Fruit fly (Drosophila melanogaster) whole organism, embryonic: ENCODE results near the gene CG4004.
A peak's percentile ranks its signal among the peaks of the same experiment; 100 is the strongest.

Experiments
- Atf3 ChIP-seq: fragments of 200-800 bp; sonication (Bioruptor generic); optimal IDR thresholded peaks from 3 replicates; lab custom pipeline; 2016; ENCODE audit warnings: missing biosample characterization, missing genetic modification characterization
- Atf6 ChIP-seq: fragments of 200-800 bp; sonication (Bioruptor generic); IDR thresholded peaks from 2 replicates; pipeline ENCODE4 v1.3.6; 2022; ENCODE audit warnings: missing biosample characterization, missing genetic modification characterization
- BEAF-32 ChIP-seq: fragments of 200-800 bp; sonication (Bioruptor generic); optimal IDR thresholded peaks from 3 replicates; lab custom pipeline; 2017; ENCODE audit warnings: missing biosample characterization, missing genetic modification characterization, mild to moderate bottlenecking, moderate library complexity, missing genetic modification reagents
- CG10654 ChIP-seq: fragments of 200-800 bp; sonication (Bioruptor generic); optimal IDR thresholded peaks from 2 replicates; lab custom pipeline; 2016; ENCODE audit warnings: missing biosample characterization, missing genetic modification characterization
- CG11085 ChIP-seq: fragments of 200-800 bp; sonication (Bioruptor generic); IDR thresholded peaks from 2 replicates; pipeline ENCODE4 v1.3.6; 2022; ENCODE audit warnings: missing biosample characterization, missing genetic modification characterization
- CG11695 ChIP-seq: fragments of 200-800 bp; sonication (Bioruptor generic); IDR thresholded peaks from 3 replicates; pipeline ENCODE4 v1.3.6; 2022; ENCODE audit warnings: missing biosample characterization, missing genetic modification characterization
- CG12104 ChIP-seq: fragments of 200-800 bp; sonication (Bioruptor generic); optimal IDR thresholded peaks from 3 replicates; lab custom pipeline; 2016; ENCODE audit warnings: missing biosample characterization, missing genetic modification characterization
- CG15601 ChIP-seq: fragments of 200-800 bp; sonication (Bioruptor generic); optimal IDR thresholded peaks from 3 replicates; lab custom pipeline; 2019; ENCODE audit warnings: missing biosample characterization, mild to moderate bottlenecking, missing genetic modification characterization, moderate library complexity
- CG16779 ChIP-seq: fragments of 200-800 bp; sonication (Bioruptor generic); IDR thresholded peaks from 2 replicates; pipeline ENCODE4 v1.3.6; 2022; ENCODE audit warnings: missing biosample characterization, missing genetic modification characterization
- CG16815 ChIP-seq: fragments of 200-800 bp; sonication (Bioruptor generic); optimal IDR thresholded peaks from 3 replicates; lab custom pipeline; 2017; ENCODE audit warnings: missing biosample characterization, mild to moderate bottlenecking, missing genetic modification characterization
- CG17328 ChIP-seq: fragments of 200-800 bp; sonication (Bioruptor generic); IDR thresholded peaks from 2 replicates; pipeline ENCODE4 v1.3.6; 2022; ENCODE audit warnings: missing biosample characterization, missing genetic modification characterization
- CG2120 ChIP-seq: fragments of 200-800 bp; sonication (Bioruptor generic); optimal IDR thresholded peaks from 3 replicates; lab custom pipeline; 2016; ENCODE audit warnings: missing biosample characterization, missing genetic modification characterization
- CG30020 ChIP-seq: fragments of 200-800 bp; optimal IDR thresholded peaks from 2 replicates; lab custom pipeline; 2019; ENCODE audit warnings: missing biosample characterization, mild to moderate bottlenecking, missing genetic modification characterization, moderate library complexity
- CG31388 ChIP-seq: fragments of 200-800 bp; sonication (Bioruptor generic); optimal IDR thresholded peaks from 2 replicates; lab custom pipeline; 2016; ENCODE audit warnings: missing biosample characterization, missing genetic modification characterization
- CG33213 ChIP-seq: fragments of 200-800 bp; sonication (Bioruptor generic); optimal IDR thresholded peaks from 3 replicates; lab custom pipeline; 2016; ENCODE audit warnings: missing biosample characterization, missing genetic modification characterization
- CG42726 ChIP-seq: fragments of 200-800 bp; sonication (Bioruptor generic); IDR thresholded peaks from 2 replicates; pipeline ENCODE4 v1.3.6; 2022; ENCODE audit warnings: missing biosample characterization, missing genetic modification characterization; ENCODE audit not compliant: partially characterized antibody
- CG5180 ChIP-seq: fragments of 200-800 bp; sonication (Bioruptor generic); optimal IDR thresholded peaks from 3 replicates; lab custom pipeline; 2017; ENCODE audit warnings: missing biosample characterization, missing genetic modification characterization, mild to moderate bottlenecking, moderate library complexity, missing genetic modification reagents
- CG8089 ChIP-seq: fragments of 200-800 bp; sonication (Bioruptor generic); optimal IDR thresholded peaks from 3 replicates; lab custom pipeline; 2016; ENCODE audit warnings: missing biosample characterization, missing genetic modification characterization
- CG8944 ChIP-seq: fragments of 200-800 bp; sonication (Bioruptor generic); optimal IDR thresholded peaks from 3 replicates; lab custom pipeline; 2016; ENCODE audit warnings: missing biosample characterization, missing genetic modification characterization
- CG9797 ChIP-seq: fragments of 200-800 bp; sonication (Bioruptor generic); optimal IDR thresholded peaks from 3 replicates; lab custom pipeline; 2018; ENCODE audit warnings: missing biosample characterization, mild to moderate bottlenecking, missing genetic modification characterization
- D19A ChIP-seq: fragments of 200-800 bp; optimal IDR thresholded peaks from 3 replicates; lab custom pipeline; 2019; ENCODE audit warnings: missing biosample characterization, mild to moderate bottlenecking, missing genetic modification characterization, moderate library complexity
- D19B ChIP-seq: fragments of 200-800 bp; sonication (Bioruptor generic); optimal IDR thresholded peaks from 2 replicates; lab custom pipeline; 2017; ENCODE audit warnings: missing biosample characterization, mild to moderate bottlenecking, missing genetic modification characterization
- Dad ChIP-seq: fragments of 200-800 bp; sonication (Bioruptor generic); optimal IDR thresholded peaks from 3 replicates; lab custom pipeline; 2016; ENCODE audit warnings: missing biosample characterization, missing genetic modification characterization
- Deaf1 ChIP-seq: fragments of 200-800 bp; optimal IDR thresholded peaks from 3 replicates; lab custom pipeline; 2019; ENCODE audit warnings: missing biosample characterization, mild to moderate bottlenecking, missing genetic modification characterization, moderate library complexity
- Dip3 ChIP-seq: fragments of 200-800 bp; sonication (Bioruptor generic); optimal IDR thresholded peaks from 3 replicates; lab custom pipeline; 2016; ENCODE audit warnings: missing biosample characterization, missing genetic modification characterization
- E2f2 ChIP-seq: fragments of 200-800 bp; sonication (Bioruptor generic); IDR thresholded peaks from 2 replicates; pipeline ENCODE4 v1.3.6; 2022; ENCODE audit warnings: missing biosample characterization, missing genetic modification characterization
- Elba2 ChIP-seq: fragments of 200-800 bp; sonication (Bioruptor generic); optimal IDR thresholded peaks from 3 replicates; lab custom pipeline; 2016; ENCODE audit warnings: missing biosample characterization, missing genetic modification characterization
- HmgZ ChIP-seq: fragments of 200-800 bp; sonication (Bioruptor generic); optimal IDR thresholded peaks from 2 replicates; lab custom pipeline; 2018; ENCODE audit warnings: missing biosample characterization, mild to moderate bottlenecking, missing genetic modification characterization
- Lim3 ChIP-seq: fragments of 200-800 bp; sonication (Bioruptor generic); IDR thresholded peaks from 2 replicates; pipeline ENCODE4 v1.3.6; 2022; ENCODE audit warnings: missing biosample characterization, missing genetic modification characterization
- Myb ChIP-seq: fragments of 200-800 bp; sonication (Bioruptor generic); optimal IDR thresholded peaks from 2 replicates; lab custom pipeline; 2016; ENCODE audit warnings: missing biosample characterization, missing genetic modification characterization
- NfI ChIP-seq: fragments of 200-800 bp; sonication (Bioruptor generic); optimal IDR thresholded peaks from 3 replicates; lab custom pipeline; 2018; ENCODE audit warnings: missing biosample characterization, mild to moderate bottlenecking, missing genetic modification characterization, moderate library complexity
- Optix ChIP-seq: fragments of 200-800 bp; sonication (Bioruptor generic); IDR thresholded peaks from 3 replicates; pipeline ENCODE4 v1.3.6; 2022; ENCODE audit warnings: missing biosample characterization, missing genetic modification characterization
- Scr ChIP-seq: fragments of 200-800 bp; sonication (Bioruptor generic); IDR thresholded peaks from 2 replicates; pipeline ENCODE4 v1.3.6; 2022; ENCODE audit warnings: missing biosample characterization, missing genetic modification characterization; ENCODE audit not compliant: partially characterized antibody
- YL-1 ChIP-seq: fragments of 200-800 bp; sonication (Bioruptor generic); optimal IDR thresholded peaks from 3 replicates; lab custom pipeline; 2017; ENCODE audit warnings: missing biosample characterization, mild to moderate bottlenecking, missing genetic modification characterization
- ash1 ChIP-seq: fragments of 200-800 bp; sonication (Bioruptor generic); optimal IDR thresholded peaks from 2 replicates; lab custom pipeline; 2018; ENCODE audit warnings: missing biosample characterization, mild to moderate bottlenecking, missing genetic modification characterization
- ato ChIP-seq: fragments of 200-800 bp; sonication (Bioruptor generic); IDR thresholded peaks from 2 replicates; pipeline ENCODE4 v1.3.6; 2022; ENCODE audit warnings: missing biosample characterization, missing genetic modification characterization; ENCODE audit not compliant: partially characterized antibody
- crc ChIP-seq: fragments of 200-800 bp; sonication (Bioruptor generic); optimal IDR thresholded peaks from 2 replicates; lab custom pipeline; 2016; ENCODE audit warnings: missing biosample characterization, missing genetic modification characterization
- gem ChIP-seq: fragments of 200-800 bp; sonication (Bioruptor generic); optimal IDR thresholded peaks from 2 replicates; lab custom pipeline; 2019; ENCODE audit warnings: missing biosample characterization, mild to moderate bottlenecking, missing genetic modification characterization, moderate library complexity
- gt ChIP-seq: fragments of 200-800 bp; sonication (Bioruptor generic); IDR thresholded peaks from 2 replicates; pipeline ENCODE4 v1.3.6; 2022; ENCODE audit warnings: missing biosample characterization, missing genetic modification characterization
- insv ChIP-seq, 2 experiments: fragments of 200-800 bp; sonication (Bioruptor generic); optimal IDR thresholded peaks; 3 replicates each; lab custom pipeline; 2016 to 2018; ENCODE audit warnings: missing biosample characterization in 2 of 2, missing genetic modification characterization in 2 of 2
- knrl ChIP-seq: fragments of 200-800 bp; sonication (Bioruptor generic); IDR thresholded peaks from 3 replicates; pipeline ENCODE4 v1.3.6; 2022; ENCODE audit warnings: missing biosample characterization, missing genetic modification characterization; ENCODE audit not compliant: partially characterized antibody
- lov ChIP-seq, 2 experiments: fragments of 200-800 bp in 1 of 2; fragments of >200 bp in 1 of 2; sonication (Bioruptor generic) in 1 of 2; IDR thresholded peaks in 1 of 2; optimal IDR thresholded peaks in 1 of 2; 2 replicates in 1 of 2; 3 replicates in 1 of 2; pipeline versions ENCODE4 v1.3.6 to Lab custom; 2017 to 2022; ENCODE audit warnings: missing biosample characterization in 1 of 2, missing genetic modification characterization in 1 of 2
- nau ChIP-seq: fragments of 200-800 bp; sonication (Bioruptor generic); optimal IDR thresholded peaks from 3 replicates; lab custom pipeline; 2017; ENCODE audit warnings: missing biosample characterization, mild to moderate bottlenecking, missing genetic modification characterization, missing genetic modification reagents
- row ChIP-seq: fragments of 200-800 bp; sonication (Bioruptor generic); IDR thresholded peaks from 3 replicates; pipeline ENCODE4 v1.3.6; 2022; ENCODE audit warnings: missing biosample characterization, missing genetic modification characterization
- schlank ChIP-seq: fragments of 200-800 bp; sonication (Bioruptor generic); optimal IDR thresholded peaks from 2 replicates; lab custom pipeline; 2018; ENCODE audit warnings: missing biosample characterization, mild to moderate bottlenecking, missing genetic modification characterization
- stc ChIP-seq: fragments of 200-800 bp; sonication (Bioruptor generic); IDR thresholded peaks from 2 replicates; pipeline ENCODE4 v1.3.6; 2022; ENCODE audit warnings: missing biosample characterization, missing genetic modification characterization
- tin ChIP-seq: fragments of 200-800 bp; sonication (Bioruptor generic); optimal IDR thresholded peaks from 3 replicates; lab custom pipeline; 2016; ENCODE audit warnings: missing biosample characterization, missing genetic modification characterization
- tna ChIP-seq: fragments of 200-800 bp; sonication (Bioruptor generic); IDR thresholded peaks from 2 replicates; pipeline ENCODE4 v1.3.6; 2022; ENCODE audit warnings: missing biosample characterization, missing genetic modification characterization; ENCODE audit not compliant: partially characterized antibody
- unc-4 ChIP-seq: fragments of 200-800 bp; sonication (Bioruptor generic); IDR thresholded peaks from 2 replicates; pipeline ENCODE4 v1.3.6; 2022; ENCODE audit warnings: missing biosample characterization, missing genetic modification characterization; ENCODE audit not compliant: partially characterized antibody
- vfl ChIP-seq: fragments of 200-800 bp; sonication (Bioruptor generic); optimal IDR thresholded peaks from 2 replicates; lab custom pipeline; 2016; ENCODE audit warnings: missing biosample characterization, missing genetic modification characterization
- vnd ChIP-seq: fragments of 200-800 bp; sonication (Bioruptor generic); IDR thresholded peaks from 3 replicates; pipeline ENCODE4 v1.3.6; 2022; ENCODE audit warnings: missing biosample characterization, missing genetic modification characterization; ENCODE audit not compliant: partially characterized antibody

The CG4004 gene

DNA sequence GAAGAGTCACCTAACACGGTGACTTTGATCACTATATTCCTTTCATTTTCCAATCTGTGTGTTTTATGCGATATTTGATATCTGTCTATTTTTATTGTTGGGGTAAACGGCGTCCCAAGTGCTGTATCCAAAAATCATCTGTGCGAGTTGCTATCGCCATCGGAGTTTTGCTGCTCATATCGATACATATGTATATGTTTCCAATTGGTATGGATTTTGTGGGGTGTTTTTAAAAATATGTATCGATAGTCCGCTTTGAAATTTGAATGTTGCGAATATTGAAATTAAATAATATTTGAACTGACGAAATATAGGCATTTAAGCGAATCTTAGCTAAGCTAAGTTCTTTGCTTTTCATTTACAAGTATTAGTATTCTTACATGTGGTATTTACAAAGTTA, 19.5 kb downstream of the CG4004 start, which contains the start of gene pira (continued):
- TF ChIP-seq CG8944 (GFP tag; lab: Kevin White, UChicago) (no peak), ato (peak; percentile 72; the same call in 1 of the 2 replicates), tin (GFP tag; lab: Kevin White, UChicago) (no peak), insv (GFP tag; optimal IDR thresholded peaks at IDR 0.05; lab: Kevin White, UChicago) (peak in 1 of 2 experiments; percentile 44), CG30020 (tag; lab: Kevin White, UChicago) (no peak), Scr (GFP tag; lab: Robert Waterston, UW) (peak; percentile 78), CG42726 (GFP tag; lab: Robert Waterston, UW) (peak; percentile 9; the same call in 1 of the 2 replicates), Myb (GFP tag; lab: Kevin White, UChicago) (no peak), D19A (tag; lab: Kevin White, UChicago) (no peak), Elba2 (GFP tag; lab: Kevin White, UChicago) (peak; percentile 15), stc (no peak), CG5180 (GFP tag; lab: Kevin White, UChicago) (no peak), CG15601 (tag; lab: Kevin White, UChicago) (no peak), ash1 (no peak), vnd (GFP tag; lab: Robert Waterston, UW) (peak; percentile 60; the same call in 2 of the 3 replicates), Dad (no peak), knrl (GFP tag; lab: Robert Waterston, UW) (peak; percentile 78), CG12104 (no peak), E2f2 (GFP tag; lab: Robert Waterston, UW) (peak; percentile 74), nau (no peak), crc (GFP tag; lab: Kevin White, UChicago) (no peak), Atf3 (GFP tag; lab: Kevin White, UChicago) (no peak), row (peak; percentile 9; the same call in 1 of the 3 replicates), CG2120 (no peak), CG11695 (GFP tag; lab: Robert Waterston, UW) (no peak), HmgZ (tag; lab: Kevin White, UChicago) (no peak), Lim3 (GFP tag; lab: Robert Waterston, UW) (no peak), CG8089 (GFP tag; lab: Kevin White, UChicago) (no peak), lov (optimal IDR thresholded peaks at IDR 0.05; lab: Kevin White, UChicago) (no peak), lov (GFP tag; IDR thresholded peaks at IDR 0.05; lab: Robert Waterston, UW) (no peak), D19B (GFP tag; lab: Kevin White, UChicago) (no peak), YL-1 (GFP tag; lab: Kevin White, UChicago) (no peak), Atf6 (GFP tag; lab: Robert Waterston, UW) (no peak), CG11085 (GFP tag; lab: Robert Waterston, UW) (no peak), CG17328 (GFP tag; lab: Robert Waterston, UW) (no peak), schlank (tag; lab: Kevin White, UChicago) (no peak), Dip3 (no peak), CG16815 (GFP tag; lab: Kevin White, UChicago) (no peak), Deaf1 (tag; lab: Kevin White, UChicago) (no peak), CG31388 (no peak), tna (peak; percentile 68), vfl (GFP tag; lab: Kevin White, UChicago) (no peak), NfI (no peak), CG16779 (GFP tag; lab: Robert Waterston, UW) (no peak), CG10654 (no peak), unc-4 (peak; percentile 79), gem (tag; lab: Kevin White, UChicago) (no peak), gt (GFP tag; lab: Robert Waterston, UW) (no peak), CG33213 (GFP tag; lab: Kevin White, UChicago) (no peak), CG9797 (GFP tag; lab: Kevin White, UChicago) (no peak), BEAF-32 (GFP tag; lab: Kevin White, UChicago) (peak; percentile 67), Optix (no peak)
